Worm (Caenorhabditis elegans): Measurements from ENCODE around the gene Y67D8B.2.

Y67D8B.2 gene

DNA sequence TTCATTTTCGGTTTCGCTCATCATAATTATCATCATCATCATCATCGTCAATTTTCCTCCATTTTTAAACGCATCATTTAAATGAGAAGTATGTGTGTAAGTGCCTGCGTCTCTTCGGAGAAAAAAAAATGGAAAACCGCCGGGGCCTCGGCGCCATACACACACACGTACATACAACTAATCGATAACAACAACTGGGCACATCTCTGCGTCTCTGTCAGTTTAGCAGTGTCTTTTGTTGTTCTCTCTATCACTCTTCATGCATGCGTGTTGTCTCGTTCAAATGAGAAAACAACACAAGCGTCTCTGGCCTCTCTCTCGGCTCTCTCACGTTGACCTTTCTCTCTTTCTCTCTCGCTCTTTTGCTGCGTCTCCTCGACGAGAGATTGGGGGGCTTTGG lies 30.6 kb downstream of the Y67D8B.2 start (continued):
- no peak for TF ChIP-seq ets-4 (tag; optimal IDR thresholded peaks at IDR 0.05)
- peak; percentile 72 for TF ChIP-seq nfya-1 (tag; optimal IDR thresholded peaks at IDR 0.05)

ce11 chrIV:3158175-3158574 lies 33.2 kb downstream of the Y67D8B.2 start:
- no peak for TF ChIP-seq ztf-16 (tag; optimal IDR thresholded peaks at IDR 0.05)
- no peak for TF ChIP-seq tbx-7 (tag; optimal IDR thresholded peaks at IDR 0.05)
- no peak for TF ChIP-seq K02D7.2 (tag; optimal IDR thresholded peaks at IDR 0.05)
- no peak for TF ChIP-seq tbx-2 (tag; optimal IDR thresholded peaks at IDR 0.05)
- TF ChIP-seq eyg-1 (tag; optimal IDR thresholded peaks at IDR 0.05): no peak
- peak; percentile 98 for TF ChIP-seq elt-2 (tag; optimal IDR thresholded peaks at IDR 0.05)
- TF ChIP-seq pqm-1 (tag; optimal IDR thresholded peaks at IDR 0.05): peak; percentile 22

DNA sequence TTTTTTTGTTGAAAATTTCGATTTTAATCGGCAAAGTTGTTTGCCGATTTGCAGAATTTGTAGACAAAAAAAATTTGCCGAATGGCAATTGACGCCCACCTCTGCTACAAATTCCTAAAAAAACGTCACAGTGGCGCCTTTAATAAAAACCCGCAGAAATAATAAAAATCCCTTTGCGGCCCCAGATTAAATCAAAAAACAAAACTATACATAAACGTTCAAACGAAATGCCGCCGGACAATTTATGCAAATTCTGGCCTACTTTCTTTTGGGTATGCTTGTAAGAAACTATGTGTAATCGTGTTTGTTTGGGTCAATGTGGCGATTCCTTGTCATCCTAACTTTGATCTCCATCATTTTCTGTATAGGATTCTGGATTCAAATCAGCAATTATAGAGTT lies 40.3 kb downstream of the Y67D8B.2 start, which contains the start of gene T23E1.1:
T23E1.1 (plus strand) TSS at position 301 of the 400 bp plus-strand sequence.
- TF ChIP-seq che-1 (tag; optimal IDR thresholded peaks at IDR 0.05) (no peak), ceh-9 (tag; optimal IDR thresholded peaks at IDR 0.05) (no peak), F13H6.1 (tag; optimal IDR thresholded peaks at IDR 0.05) (no peak), madf-2 (tag; optimal IDR thresholded peaks at IDR 0.05) (no peak), ceh-48 (tag; optimal IDR thresholded peaks at IDR 0.05) (no peak), ahr-1 (tag; optimal IDR thresholded peaks at IDR 0.05) (no peak), elt-2 (tag; optimal IDR thresholded peaks at IDR 0.05) (no peak), pat-9 (tag; optimal IDR thresholded peaks at IDR 0.05) (no peak), nhr-232 (tag; optimal IDR thresholded peaks at IDR 0.05) (no peak), ceh-22 (tag; optimal IDR thresholded peaks at IDR 0.05) (no peak), nfya-1 (tag; optimal IDR thresholded peaks at IDR 0.05) (no peak), ceh-19 (GFP tag; optimal IDR thresholded peaks at IDR 0.05) (no peak), ceh-34 (tag; optimal IDR thresholded peaks at IDR 0.05) (no peak), pax-1 (tag; optimal IDR thresholded peaks at IDR 0.05) (no peak)

- TF ChIP-seq pax-1 (tag; optimal IDR thresholded peaks at IDR 0.05) (no peak), ceh-45 (GFP tag; IDR thresholded peaks at IDR 0.05) (no peak), hlh-15 (tag; optimal IDR thresholded peaks at IDR 0.05) (no peak), pha-4 (tag; optimal IDR thresholded peaks at IDR 0.05) (no peak), K02D7.2 (tag; optimal IDR thresholded peaks at IDR 0.05) (no peak), zip-5 (tag; optimal IDR thresholded peaks at IDR 0.05) (no peak), ceh-22 (tag; optimal IDR thresholded peaks at IDR 0.05) (no peak)
These were observed 45.8 kb downstream of the Y67D8B.2 start, which contains the start of gene T23E1.3 for ce11 chrIV:3145587-3145986. Gene T23E1.3 (plus strand): TSS chrIV:3145887.

DNA sequence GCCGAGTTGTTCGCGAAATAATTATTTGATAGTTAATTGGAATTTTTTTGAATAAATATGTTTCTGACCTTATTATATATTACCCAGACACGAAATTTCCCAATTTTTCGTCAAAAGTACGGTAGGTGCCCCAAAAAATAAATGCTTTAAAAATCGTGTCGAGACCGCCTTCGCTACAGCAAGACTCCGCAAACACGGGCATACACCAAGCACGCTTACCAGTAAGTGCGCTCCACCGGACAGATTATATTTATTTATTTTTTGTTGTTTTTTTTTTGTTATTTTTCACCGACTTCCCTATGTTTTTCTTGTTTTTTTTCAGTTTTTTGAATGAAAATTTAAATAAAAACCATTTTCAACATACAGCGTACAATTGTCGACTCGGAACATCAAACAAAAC lies 54.9 kb downstream of the Y67D8B.2 start:
- no peak for TF ChIP-seq ztf-16 (tag; optimal IDR thresholded peaks at IDR 0.05)
- TF ChIP-seq ahr-1 (tag; optimal IDR thresholded peaks at IDR 0.05): no peak
- no peak for TF ChIP-seq odd-2 (tag; optimal IDR thresholded peaks at IDR 0.05)
- TF ChIP-seq lim-6 (tag; optimal IDR thresholded peaks at IDR 0.05): no peak
- no peak for TF ChIP-seq T23F11.4 (GFP tag; optimal IDR thresholded peaks at IDR 0.05)
- no peak for TF ChIP-seq rnt-1 (tag; optimal IDR thresholded peaks at IDR 0.05)
- no peak for TF ChIP-seq fax-1 (tag; optimal IDR thresholded peaks at IDR 0.05)
- TF ChIP-seq dmd-4 (tag; optimal IDR thresholded peaks at IDR 0.05; ENCODE audit: borderline replicate concordance): no peak
- TF ChIP-seq syd-9 (tag; optimal IDR thresholded peaks at IDR 0.05): no peak
- TF ChIP-seq tbx-7 (tag; optimal IDR thresholded peaks at IDR 0.05): no peak
- no peak for TF ChIP-seq zip-5 (tag; optimal IDR thresholded peaks at IDR 0.05)
- no peak for TF ChIP-seq ceh-19 (GFP tag; optimal IDR thresholded peaks at IDR 0.05)
- TF ChIP-seq Y22D7AL.16 (tag; optimal IDR thresholded peaks at IDR 0.05): no peak
- no peak for TF ChIP-seq npax-4 (tag; optimal IDR thresholded peaks at IDR 0.05)
- no peak for TF ChIP-seq pqm-1 (tag; optimal IDR thresholded peaks at IDR 0.05)
- TF ChIP-seq unc-42 (tag; optimal IDR thresholded peaks at IDR 0.05): no peak
- no peak for TF ChIP-seq F13H6.1 (tag; optimal IDR thresholded peaks at IDR 0.05)
- no peak for TF ChIP-seq unc-55 (GFP tag; optimal IDR thresholded peaks at IDR 0.05)
- TF ChIP-seq pha-2 (tag; optimal IDR thresholded peaks at IDR 0.05): no peak
